Fruit fly (Drosophila melanogaster) whole organism, adult: Measurements from ENCODE around the gene CG1265.
A peak's percentile ranks its signal among the peaks of the same experiment; 100 is the strongest.

Source experiments
- CG11617 ChIP-seq: fragments of 200-800 bp; sonication (Bioruptor generic); optimal IDR thresholded peaks from 2 replicates; lab custom pipeline; 2017; ENCODE audit warnings: mild to moderate bottlenecking, missing biosample characterization, missing genetic modification reagents, missing genetic modification characterization
- CG12768 ChIP-seq: fragments of 200-800 bp; sonication (Bioruptor generic); optimal IDR thresholded peaks from 2 replicates; lab custom pipeline; 2017; ENCODE audit warnings: missing biosample characterization, missing genetic modification characterization, mild to moderate bottlenecking, moderate library complexity, missing genetic modification reagents
- CG14711 ChIP-seq: fragments of 200-800 bp; sonication (Bioruptor generic); optimal IDR thresholded peaks from 2 replicates; lab custom pipeline; 2018; ENCODE audit warnings: missing biosample characterization, mild to moderate bottlenecking, missing genetic modification characterization, moderate library complexity
- CG1620 ChIP-seq: fragments of 200-800 bp; sonication (Bioruptor generic); optimal IDR thresholded peaks from 2 replicates; lab custom pipeline; 2016; ENCODE audit warnings: missing biosample characterization, missing genetic modification characterization
- CG33017 ChIP-seq: fragments of 200-800 bp; sonication (Bioruptor generic); optimal IDR thresholded peaks from 2 replicates; lab custom pipeline; 2018; ENCODE audit warnings: missing biosample characterization, mild to moderate bottlenecking, missing genetic modification characterization, moderate library complexity
- CG5204 ChIP-seq: fragments of 200-800 bp; sonication (Bioruptor generic); optimal IDR thresholded peaks from 2 replicates; lab custom pipeline; 2016; ENCODE audit warnings: missing biosample characterization, missing genetic modification characterization
- CG7045 ChIP-seq: fragments of 200-800 bp; sonication (Bioruptor generic); optimal IDR thresholded peaks from 2 replicates; lab custom pipeline; 2017; ENCODE audit warnings: missing biosample characterization, mild to moderate bottlenecking, missing genetic modification characterization
- CG7101 ChIP-seq: fragments of 200-800 bp; sonication (Bioruptor generic); optimal IDR thresholded peaks from 2 replicates; lab custom pipeline; 2018; ENCODE audit warnings: missing biosample characterization, mild to moderate bottlenecking, missing genetic modification characterization, moderate library complexity
- Clk ChIP-seq: fragments of 200-800 bp; sonication (Bioruptor generic); optimal IDR thresholded peaks from 2 replicates; lab custom pipeline; 2017; ENCODE audit warnings: missing biosample characterization, missing genetic modification characterization
- Crg-1 ChIP-seq: fragments of 200-800 bp; sonication (Bioruptor generic); optimal IDR thresholded peaks from 2 replicates; lab custom pipeline; 2016; ENCODE audit warnings: missing biosample characterization, missing genetic modification characterization
- Hr96 ChIP-seq: fragments of 200-800 bp; sonication (Bioruptor generic); optimal IDR thresholded peaks from 2 replicates; lab custom pipeline; 2016; ENCODE audit warnings: missing biosample characterization, missing genetic modification characterization
- Mnt ChIP-seq: fragments of 200-800 bp; sonication (Bioruptor generic); optimal IDR thresholded peaks from 2 replicates; lab custom pipeline; 2016; ENCODE audit warnings: missing biosample characterization, mild to moderate bottlenecking, missing genetic modification characterization
- bab1 ChIP-seq: fragments of 200-800 bp; sonication (Bioruptor generic); optimal IDR thresholded peaks from 3 replicates; lab custom pipeline; 2019; ENCODE audit warnings: missing biosample characterization, mild to moderate bottlenecking, missing genetic modification characterization, moderate library complexity
- cic ChIP-seq: fragments of 200-800 bp; sonication (Bioruptor generic); optimal IDR thresholded peaks from 2 replicates; lab custom pipeline; 2017; ENCODE audit warnings: missing biosample characterization, mild to moderate bottlenecking, missing genetic modification characterization, moderate library complexity
- cnc ChIP-seq, 2 experiments: fragments of >200 bp; optimal IDR thresholded peaks; 2 replicates each; lab custom pipeline; 2017
- kay ChIP-seq: fragments of 200-800 bp; sonication (Bioruptor generic); peaks from one replicate; lab custom pipeline; 2016; ENCODE audit warnings: missing biosample characterization, missing genetic modification characterization, borderline replicate concordance
- ovo ChIP-seq: fragments of 200-800 bp; sonication (Bioruptor generic); optimal IDR thresholded peaks from 2 replicates; lab custom pipeline; 2016; ENCODE audit warnings: missing biosample characterization, missing genetic modification characterization
- pad ChIP-seq: fragments of 200-800 bp; sonication (Bioruptor generic); optimal IDR thresholded peaks from 3 replicates; lab custom pipeline; 2017; ENCODE audit warnings: missing biosample characterization, missing genetic modification characterization, mild to moderate bottlenecking, moderate library complexity, missing genetic modification reagents
- tj ChIP-seq: fragments of 200-800 bp; sonication (Bioruptor generic); optimal IDR thresholded peaks from 3 replicates; lab custom pipeline; 2017; ENCODE audit warnings: missing biosample characterization, mild to moderate bottlenecking, missing genetic modification characterization, moderate library complexity
- toe ChIP-seq: fragments of 200-800 bp; sonication (Bioruptor generic); optimal IDR thresholded peaks from 2 replicates; lab custom pipeline; 2016; ENCODE audit warnings: missing biosample characterization, missing genetic modification characterization

CG1265 gene

dm6 chr3L:4232227-4232626 is 22.3 kb upstream of the CG1265 start:
- TF ChIP-seq pad (no peak), tj (GFP tag; lab: Kevin White, UChicago) (peak; percentile 89), Clk (GFP tag; lab: Kevin White, UChicago) (no peak)

dm6 chr3L:4232724-4233367 is 21.7 kb upstream of the CG1265 start:
- TF ChIP-seq CG5204 = no peak
- peak; percentile 50 for TF ChIP-seq kay (GFP tag; lab: Kevin White, UChicago)
- TF ChIP-seq cic (GFP tag; lab: Kevin White, UChicago) = no peak
- no peak for TF ChIP-seq CG11617 (GFP tag; lab: Kevin White, UChicago)
- no peak for TF ChIP-seq Hr96 (GFP tag; lab: Kevin White, UChicago)
- no peak for TF ChIP-seq cnc (optimal IDR thresholded peaks at IDR 0.05; lab: Kevin White, UChicago)
- TF ChIP-seq tj (GFP tag; lab: Kevin White, UChicago) = no peak

dm6 chr3L:4233603-4234277 is 20.8 kb upstream of the CG1265 start:
- TF ChIP-seq tj (GFP tag; lab: Kevin White, UChicago) = peak; percentile 90
- peak; percentile 9 for TF ChIP-seq CG12768 (GFP tag; lab: Kevin White, UChicago)
- TF ChIP-seq kay (GFP tag; lab: Kevin White, UChicago) = peak; percentile 37
- TF ChIP-seq cic (GFP tag; lab: Kevin White, UChicago) = peak; percentile 91
- TF ChIP-seq Crg-1 (GFP tag; lab: Kevin White, UChicago) = no peak

dm6 chr3L:4236097-4236572 is 18.4 kb upstream of the CG1265 start, which contains the start of gene ImpL2:
TSS of gene ImpL2 (minus strand) at chr3L:4236147.
- TF ChIP-seq kay (GFP tag; lab: Kevin White, UChicago) (no peak), Clk (GFP tag; lab: Kevin White, UChicago) (no peak), CG7045 (GFP tag; lab: Kevin White, UChicago) (no peak), Hr96 (GFP tag; lab: Kevin White, UChicago) (no peak), Crg-1 (GFP tag; lab: Kevin White, UChicago) (no peak), cic (GFP tag; lab: Kevin White, UChicago) (no peak), CG14711 (tag; lab: Kevin White, UChicago) (no peak)

- no peak for TF ChIP-seq ovo
- TF ChIP-seq tj (GFP tag; lab: Kevin White, UChicago) = no peak
- TF ChIP-seq cnc (optimal IDR thresholded peaks at IDR 0.05; lab: Kevin White, UChicago) = no peak
- no peak for TF ChIP-seq CG33017 (tag; lab: Kevin White, UChicago)
- no peak for TF ChIP-seq CG14711 (tag; lab: Kevin White, UChicago)
- no peak for TF ChIP-seq Clk (GFP tag; lab: Kevin White, UChicago)
- no peak for TF ChIP-seq kay (GFP tag; lab: Kevin White, UChicago)
Measured at dm6 chr3L:4238195-4238594, 16.4 kb upstream of the CG1265 start.

dm6 chr3L:4239442-4240322 is 14.9 kb upstream of the CG1265 start, which contains the start of gene Sqor:
TSS of gene Sqor (plus strand) at chr3L:4240173.
- TF ChIP-seq cnc (optimal IDR thresholded peaks at IDR 0.05; lab: Kevin White, UChicago) (no peak), Mnt (peak; percentile 68), CG12768 (GFP tag; lab: Kevin White, UChicago) (peak; percentile 94), CG11617 (GFP tag; lab: Kevin White, UChicago) (peak; percentile 97), CG7101 (tag; lab: Kevin White, UChicago) (peak; percentile 91), CG5204 (peak; percentile 91), tj (GFP tag; lab: Kevin White, UChicago) (peak; percentile 77), cic (GFP tag; lab: Kevin White, UChicago) (peak; percentile 71), Crg-1 (GFP tag; lab: Kevin White, UChicago) (peak; percentile 79), CG1620 (GFP tag; lab: Kevin White, UChicago) (peak; percentile 78), Clk (GFP tag; lab: Kevin White, UChicago) (peak; percentile 84), kay (GFP tag; lab: Kevin White, UChicago) (no peak), CG33017 (tag; lab: Kevin White, UChicago) (peak; percentile 89), Hr96 (GFP tag; lab: Kevin White, UChicago) (peak; percentile 92), toe (GFP tag; lab: Kevin White, UChicago) (peak; percentile 91), bab1 (GFP tag; lab: Kevin White, UChicago) (peak; percentile 90), CG14711 (tag; lab: Kevin White, UChicago) (peak; percentile 76), ovo (peak; percentile 77), pad (peak; percentile 82), CG7045 (GFP tag; lab: Kevin White, UChicago) (peak; percentile 92)
